Worm (Caenorhabditis elegans): Measurements from ENCODE around the gene rabx-5.

Gene rabx-5

ce11 chrIII:10605049-10605448 lies at the start of gene rabx-5:
TSS of gene rabx-5 (plus strand) at chrIII:10605349.
- TF ChIP-seq ztf-6 (GFP tag; IDR thresholded peaks at IDR 0.05), result no peak
- no peak for TF ChIP-seq hmg-1.2 (GFP tag; IDR thresholded peaks at IDR 0.05)
- no peak for TF ChIP-seq F23B12.7 (tag; optimal IDR thresholded peaks at IDR 0.05; ENCODE audit: insufficient read depth)
- no peak for TF ChIP-seq B0336.3 (GFP tag; IDR thresholded peaks at IDR 0.05)
- no peak for TF ChIP-seq attf-3 (GFP tag; conservative IDR thresholded peaks at IDR 0.05)
- TF ChIP-seq die-1 (tag; optimal IDR thresholded peaks at IDR 0.05), result no peak
- no peak for TF ChIP-seq Y53F4B.3 (GFP tag; IDR thresholded peaks at IDR 0.05)
- TF ChIP-seq B0019.2 (GFP tag; conservative IDR thresholded peaks at IDR 0.05), result no peak
- no peak for TF ChIP-seq egl-18 (GFP tag; IDR thresholded peaks at IDR 0.05)
- TF ChIP-seq somi-1 (GFP tag; optimal IDR thresholded peaks at IDR 0.05), result no peak
- TF ChIP-seq mel-28 (tag; optimal IDR thresholded peaks at IDR 0.05; ENCODE audit: borderline replicate concordance), result no peak
- no peak for TF ChIP-seq rec-8 (tag; optimal IDR thresholded peaks at IDR 0.05)
- TF ChIP-seq aptf-3 (GFP tag; IDR thresholded peaks at IDR 0.05), result no peak
- TF ChIP-seq xnd-1 (tag; optimal IDR thresholded peaks at IDR 0.05), result no peak
- TF ChIP-seq dox-1 (GFP tag; IDR thresholded peaks at IDR 0.05), result no peak
- TF ChIP-seq him-1 (tag; optimal IDR thresholded peaks at IDR 0.05), result no peak

ce11 chrIII:10557910-10558309 lies 47.2 kb upstream of the rabx-5 start, which contains the start of gene T21C12.4:
TSS of gene T21C12.4 (minus strand) at chrIII:10558010.
- TF ChIP-seq madf-3 (GFP tag; IDR thresholded peaks at IDR 0.05) (no peak), B0035.1 (tag; optimal IDR thresholded peaks at IDR 0.05) (no peak)

ce11 chrIII:10560296-10560695 lies 44.9 kb upstream of the rabx-5 start, which contains the start of gene rab-30:
TSS of gene rab-30 (plus strand) at chrIII:10560596.
- TF ChIP-seq rec-8 (tag; optimal IDR thresholded peaks at IDR 0.05), result no peak
- no peak for TF ChIP-seq Y67H2A.10 (GFP tag; conservative IDR thresholded peaks at IDR 0.05)
- TF ChIP-seq atf-7 (tag; optimal IDR thresholded peaks at IDR 0.05), result no peak
- no peak for TF ChIP-seq tbp1 (GFP tag; optimal IDR thresholded peaks at IDR 0.05)
- TF ChIP-seq attf-6 (GFP tag; IDR thresholded peaks at IDR 0.05), result no peak
- TF ChIP-seq hsf-1 (GFP tag; IDR thresholded peaks at IDR 0.05), result 0 out of 2 replicates have a peak, but pooled peaks have one; percentile 33
- no peak for TF ChIP-seq hlh-12 (tag; optimal IDR thresholded peaks at IDR 0.05)
- no peak for TF ChIP-seq F23B12.7 (tag; optimal IDR thresholded peaks at IDR 0.05; ENCODE audit: insufficient read depth)

- TF ChIP-seq somi-1 (GFP tag; optimal IDR thresholded peaks at IDR 0.05) (no peak), D2030.7 (GFP tag; IDR thresholded peaks at IDR 0.05) (peak; percentile 58), ekl-4 (GFP tag; IDR thresholded peaks at IDR 0.05) (no peak), lin-54 (GFP tag; optimal IDR thresholded peaks at IDR 0.05) (peak; percentile 58), F23B12.7 (tag; optimal IDR thresholded peaks at IDR 0.05; ENCODE audit: insufficient read depth) (peak; percentile 24), xnd-1 (tag; optimal IDR thresholded peaks at IDR 0.05) (peak; percentile 76), madf-8 (GFP tag; conservative IDR thresholded peaks at IDR 0.05) (peak; percentile 69), snpc-1.1 (tag; optimal IDR thresholded peaks at IDR 0.05; ENCODE audit: insufficient read depth) (peak; percentile 3), snpc-3.4 (tag; optimal IDR thresholded peaks at IDR 0.05) (peak; percentile 54), Y53G8AR.9 (GFP tag; conservative IDR thresholded peaks at IDR 0.05) (no peak), efl-1 (GFP tag; optimal IDR thresholded peaks at IDR 0.05) (peak; percentile 28), lsl-1 (GFP tag; optimal IDR thresholded peaks at IDR 0.05) (peak; percentile 88), madf-6 (GFP tag; IDR thresholded peaks at IDR 0.05) (peak; percentile 89), F33H1.4 (GFP tag; IDR thresholded peaks at IDR 0.05) (peak; percentile 90), mxl-1 (tag; optimal IDR thresholded peaks at IDR 0.05) (no peak), let-526 (GFP tag; IDR thresholded peaks at IDR 0.05) (no peak), pha-4 (tag; optimal IDR thresholded peaks at IDR 0.05) (no peak)
Measured at ce11 chrIII:10561904-10562303, 43.2 kb upstream of the rabx-5 start, which contains the start of gene Y45F3A.1. TSS of gene Y45F3A.1 (minus strand) at chrIII:10561915.
